Worm (Caenorhabditis elegans) whole organism, young adult: Measurements from ENCODE around the gene C37H5.5.

ENCODE experiments used
- F22D6.2 ChIP-seq: sonication (generic microtip); optimal IDR thresholded peaks from 2 replicates; lab custom pipeline; 2016; ENCODE audit warnings: mild to moderate bottlenecking, missing genetic modification characterization, missing compliant biosample characterization
- Y56A3A.18 ChIP-seq: fragments of 200-800 bp; sonication (Bioruptor generic); IDR thresholded peaks from 2 replicates; pipeline ENCODE4 v1.3.6; 2022; ENCODE audit warnings: missing genetic modification reagents, missing genetic modification characterization, missing compliant biosample characterization
- cebp-1 ChIP-seq, 2 experiments: fragments of 200-800 bp in 1 of 2; sonication (Bioruptor generic) in 1 of 2; sonication (generic microtip) in 1 of 2; IDR thresholded peaks in 1 of 2; optimal IDR thresholded peaks in 1 of 2; 2 replicates each; pipeline versions ENCODE4 v1.3.6 to Lab custom; 2017 to 2022; ENCODE audit warnings: missing compliant biosample characterization in 2 of 2, missing genetic modification characterization in 2 of 2, mild to moderate bottlenecking in 1 of 2, missing genetic modification reagents in 1 of 2, moderate library complexity in 1 of 2
- egrh-3 ChIP-seq: fragments of 200-800 bp; sonication (Bioruptor generic); IDR thresholded peaks from 2 replicates; pipeline ENCODE4 v1.3.6; 2022; ENCODE audit warnings: missing genetic modification reagents, missing genetic modification characterization, missing compliant biosample characterization
- nfya-1 ChIP-seq: sonication (generic microtip); optimal IDR thresholded peaks from 2 replicates; lab custom pipeline; 2017; ENCODE audit warnings: antibody characterized with exemption, missing compliant biosample characterization, missing genetic modification characterization, borderline replicate concordance; ENCODE audit not compliant: insufficient read depth
- nfya-2 ChIP-seq: fragments of 200-800 bp; sonication (Bioruptor generic); IDR thresholded peaks from 2 replicates; pipeline ENCODE4 v1.3.6; 2022; ENCODE audit warnings: missing genetic modification reagents, missing genetic modification characterization, missing compliant biosample characterization
- unc-130 ChIP-seq: sonication (generic microtip); optimal IDR thresholded peaks from 2 replicates; lab custom pipeline; 2016; ENCODE audit warnings: missing genetic modification reagents, missing genetic modification characterization, missing compliant biosample characterization

DNA sequence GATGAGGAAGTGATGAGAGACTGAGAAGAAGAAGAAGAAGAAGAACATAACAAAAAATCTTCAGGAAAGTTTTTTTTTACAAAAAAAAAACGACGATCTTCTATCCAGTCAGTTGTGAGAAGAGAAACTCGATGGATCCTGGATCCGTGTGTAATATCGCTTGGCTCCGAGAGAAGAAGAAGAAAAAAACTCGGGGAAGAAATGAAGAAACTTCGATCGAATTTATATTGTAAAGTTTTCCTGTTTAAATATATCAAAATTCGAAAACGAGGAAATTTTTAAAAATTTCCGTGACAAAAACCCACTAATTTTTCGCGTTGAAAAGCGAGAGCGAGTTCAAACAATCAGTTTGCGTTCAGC, 3.9 kb upstream of the C37H5.5 start, which contains the start of gene adss-1:
- no peak for TF ChIP-seq Y56A3A.18
- no peak for TF ChIP-seq unc-130 (GFP tag; lab: Kevin White, UChicago)
- TF ChIP-seq cebp-1 (GFP tag; IDR thresholded peaks at IDR 0.05; lab: Robert Waterston, UW) = no peak
- TF ChIP-seq cebp-1 (tag; optimal IDR thresholded peaks at IDR 0.05; lab: Kevin White, UChicago) = no peak
- TF ChIP-seq F22D6.2 (tag; lab: Kevin White, UChicago) = no peak
- no peak for TF ChIP-seq nfya-1
- TF ChIP-seq egrh-3 (GFP tag; lab: Robert Waterston, UW) = no peak
- no peak for TF ChIP-seq nfya-2
